Fruit fly (Drosophila melanogaster) whole organism: ENCODE results near the gene vex.

Experiments
- pan ChIP-seq: fragments of >200 bp; optimal IDR thresholded peaks from 2 replicates; lab custom pipeline; 2017
- psq ChIP-seq: fragments of >200 bp; optimal IDR thresholded peaks from 2 replicates; lab custom pipeline; 2017

DNA sequence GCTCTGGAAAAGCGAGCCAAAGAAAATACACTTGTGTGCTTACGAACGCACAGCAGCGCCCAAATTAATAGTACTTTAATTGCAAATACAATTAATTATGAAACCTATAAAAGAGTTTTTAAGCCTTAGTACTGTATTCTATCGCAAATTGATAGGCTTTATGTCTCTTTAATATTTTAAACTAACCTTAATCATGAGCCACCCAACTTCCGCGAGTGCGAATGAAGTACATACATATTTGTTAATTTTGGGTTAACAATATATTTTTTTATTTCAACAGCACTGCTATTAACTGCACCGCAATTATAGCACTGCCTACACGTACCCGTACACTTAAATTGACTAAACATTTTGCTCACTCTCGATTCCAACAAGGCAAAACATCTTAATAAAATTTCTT is 41.5 kb upstream of the vex start:
- no peak for TF ChIP-seq pan
- no peak for TF ChIP-seq psq
